Fruit fly (Drosophila melanogaster): ENCODE results near the gene Gr93c.

DNA sequence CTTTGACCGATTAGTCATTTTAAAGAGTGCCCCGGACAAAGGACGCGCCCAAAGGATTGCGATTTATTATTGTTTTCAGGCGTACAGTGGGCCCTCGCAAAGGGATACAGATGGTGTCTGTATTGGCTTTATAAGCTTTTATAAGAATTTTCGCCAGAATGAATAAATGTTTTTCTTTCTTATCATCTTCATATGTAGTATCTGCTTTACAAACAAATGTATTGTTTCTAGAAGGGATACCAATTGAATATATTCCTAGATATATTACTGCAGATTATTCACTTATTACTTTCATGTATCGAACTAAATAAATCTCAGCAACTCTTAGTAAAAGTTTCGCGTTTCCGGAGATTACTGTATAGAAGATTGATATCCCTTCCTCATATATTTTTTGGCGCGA is 12.4 kb upstream of the Gr93c start:
- TF ChIP-seq Hr4 (GFP tag; optimal IDR thresholded peaks at IDR 0.05) (no peak), Gug (GFP tag; IDR thresholded peaks at IDR 0.05) (no peak), CG3032 (tag; optimal IDR thresholded peaks at IDR 0.05) (no peak), Blimp-1 (GFP tag; optimal IDR thresholded peaks at IDR 0.05) (no peak), CG15336 (GFP tag; IDR thresholded peaks at IDR 0.05) (no peak)

Measured in whole organism, prepupa.